Worm (Caenorhabditis elegans) whole organism, L4 larva: ENCODE measurements around the gene mec-12.

Experiments used
- D1046.2 ChIP-seq: fragments of 200-800 bp; sonication (Bioruptor generic); IDR thresholded peaks from 2 replicates; pipeline ENCODE4 v1.3.6; 2022; ENCODE audit warnings: missing genetic modification characterization, missing compliant biosample characterization
- F37D6.2 ChIP-seq: sonication (generic microtip); optimal IDR thresholded peaks from 2 replicates; lab custom pipeline; 2016; ENCODE audit warnings: mild to moderate bottlenecking, missing genetic modification characterization, missing compliant biosample characterization
- R02D3.7 ChIP-seq: fragments of 150-350 bp; sonication (generic microtip); optimal IDR thresholded peaks from 3 replicates; lab custom pipeline; 2014; ENCODE audit warnings: missing biosample characterization, missing genetic modification characterization
- T20F7.1 ChIP-seq: fragments of 200-800 bp; sonication (Bioruptor generic); optimal IDR thresholded peaks from 2 replicates; lab custom pipeline; 2018; ENCODE audit warnings: mild to moderate bottlenecking, missing genetic modification characterization, missing compliant biosample characterization
- Y105C5A.15 ChIP-seq: fragments of 200-800 bp; sonication (Bioruptor generic); IDR thresholded peaks from 2 replicates; pipeline ENCODE4 v1.3.6; 2022; ENCODE audit warnings: missing genetic modification characterization, missing compliant biosample characterization
- Y48G9A.11 ChIP-seq: fragments of 200-800 bp; sonication (Bioruptor generic); IDR thresholded peaks from 2 replicates; pipeline ENCODE4 v1.3.6; 2022; ENCODE audit warnings: missing genetic modification reagents, missing genetic modification characterization, missing compliant biosample characterization
- Y5F2A.4 ChIP-seq: fragments of 200-800 bp; sonication (Bioruptor generic); optimal IDR thresholded peaks from 2 replicates; lab custom pipeline; 2018; ENCODE audit warnings: mild to moderate bottlenecking, missing genetic modification characterization, missing compliant biosample characterization
- ZK337.2 ChIP-seq: fragments of 200-800 bp; sonication (Bioruptor generic); IDR thresholded peaks from 2 replicates; pipeline ENCODE4 v1.3.6; 2022; ENCODE audit warnings: missing genetic modification reagents, missing genetic modification characterization, missing compliant biosample characterization
- aha-1 ChIP-seq: fragments of 150-350 bp; peaks from one replicate; lab custom pipeline; 2014; ENCODE audit warnings: missing biosample characterization, missing genetic modification characterization
- ceh-20 ChIP-seq: fragments of 200-800 bp; sonication (Bioruptor generic); IDR thresholded peaks from 2 replicates; pipeline ENCODE4 v1.3.6; 2022; ENCODE audit warnings: missing genetic modification reagents, missing genetic modification characterization, missing compliant biosample characterization
- ceh-32 ChIP-seq: sonication (generic microtip); optimal IDR thresholded peaks from 2 replicates; lab custom pipeline; 2016; ENCODE audit warnings: mild to moderate bottlenecking, missing genetic modification characterization, missing compliant biosample characterization; ENCODE audit not compliant: poor library complexity
- ceh-44 ChIP-seq: fragments of 200-800 bp; sonication (Bioruptor generic); IDR thresholded peaks from 2 replicates; pipeline ENCODE4 v1.3.6; 2022; ENCODE audit warnings: missing genetic modification reagents, missing genetic modification characterization, missing compliant biosample characterization
- ceh-82 ChIP-seq: sonication (generic microtip); optimal IDR thresholded peaks from 2 replicates; lab custom pipeline; 2017; ENCODE audit warnings: missing biosample characterization, missing genetic modification characterization
- cey-2 ChIP-seq: sonication (generic microtip); optimal IDR thresholded peaks from 3 replicates; lab custom pipeline; 2017; ENCODE audit warnings: missing genetic modification characterization, mild to moderate bottlenecking, missing compliant biosample characterization, antibody characterized with exemption, borderline replicate concordance; ENCODE audit not compliant: insufficient read depth
- daf-12 ChIP-seq: fragments of 150-350 bp; optimal IDR thresholded peaks from 2 replicates; lab custom pipeline; 2014; ENCODE audit warnings: missing biosample characterization, missing genetic modification reagents, missing genetic modification characterization
- daf-16 ChIP-seq, 3 experiments: sonication (generic microtip); optimal IDR thresholded peaks; 2 replicates each; lab custom pipeline; 2016 to 2017; ENCODE audit warnings: missing genetic modification characterization in 3 of 3, missing genetic modification reagents in 3 of 3, mild to moderate bottlenecking in 2 of 3, missing compliant biosample characterization in 2 of 3, missing biosample characterization in 1 of 3, moderate library complexity in 1 of 3
- daf-19 ChIP-seq: fragments of 200-800 bp; sonication (Bioruptor generic); conservative IDR thresholded peaks from 2 replicates; pipeline ENCODE4 v1.3.6; 2022; ENCODE audit warnings: missing genetic modification characterization, missing compliant biosample characterization
- daf-8 ChIP-seq: fragments of 200-800 bp; sonication (Bioruptor generic); IDR thresholded peaks from 2 replicates; pipeline ENCODE4 v1.3.6; 2022; ENCODE audit warnings: missing genetic modification characterization, missing compliant biosample characterization
- dmd-8 ChIP-seq: fragments of 200-800 bp; sonication (Bioruptor generic); IDR thresholded peaks from 2 replicates; pipeline ENCODE4 v1.3.6; 2022; ENCODE audit warnings: missing genetic modification characterization, missing compliant biosample characterization
- dmd-9 ChIP-seq: fragments of 200-800 bp; sonication (Bioruptor generic); IDR thresholded peaks from 2 replicates; pipeline ENCODE4 v1.3.6; 2022; ENCODE audit warnings: missing genetic modification reagents, missing genetic modification characterization, missing compliant biosample characterization
- dpl-1 ChIP-seq: fragments of 150-350 bp; optimal IDR thresholded peaks from 2 replicates; lab custom pipeline; 2014; ENCODE audit warnings: missing biosample characterization, missing genetic modification reagents, missing genetic modification characterization
- duxl-1 ChIP-seq: sonication (generic microtip); optimal IDR thresholded peaks from 2 replicates; lab custom pipeline; 2016; ENCODE audit warnings: mild to moderate bottlenecking, missing genetic modification characterization, moderate library complexity, missing compliant biosample characterization; ENCODE audit not compliant: poor library complexity
- egl-43 ChIP-seq: fragments of 200-800 bp; sonication (Bioruptor generic); IDR thresholded peaks from 2 replicates; pipeline ENCODE4 v1.3.6; 2022; ENCODE audit warnings: missing genetic modification reagents, missing genetic modification characterization, missing compliant biosample characterization
- fkh-10 ChIP-seq: fragments of 150-350 bp; optimal IDR thresholded peaks from 2 replicates; lab custom pipeline; 2014; ENCODE audit warnings: missing biosample characterization, missing genetic modification reagents, missing genetic modification characterization
- hmg-1.1 ChIP-seq: fragments of 200-800 bp; sonication (Bioruptor generic); IDR thresholded peaks from 2 replicates; pipeline ENCODE4 v1.3.6; 2022; ENCODE audit warnings: missing genetic modification reagents, missing genetic modification characterization, missing compliant biosample characterization
- lin-13 ChIP-seq: fragments of 150-350 bp; optimal IDR thresholded peaks from 2 replicates; lab custom pipeline; 2014; ENCODE audit warnings: missing biosample characterization, missing genetic modification reagents, missing genetic modification characterization
- lin-15B ChIP-seq: fragments of 150-350 bp; sonication (generic microtip); optimal IDR thresholded peaks from 3 replicates; lab custom pipeline; 2014; ENCODE audit warnings: missing biosample characterization, missing genetic modification characterization
- lin-38 ChIP-seq: fragments of 200-800 bp; sonication (Bioruptor generic); IDR thresholded peaks from 2 replicates; pipeline ENCODE4 v1.3.6; 2022; ENCODE audit warnings: missing genetic modification reagents, missing genetic modification characterization, missing compliant biosample characterization
- lsy-2 ChIP-seq, 2 experiments: fragments of 150-350 bp in 1 of 2; sonication (generic microtip) in 1 of 2; optimal IDR thresholded peaks; 2 replicates each; lab custom pipeline; 2014 to 2017; ENCODE audit warnings: missing biosample characterization in 2 of 2, missing genetic modification characterization in 2 of 2
- madf-9 ChIP-seq: fragments of 200-800 bp; sonication (Bioruptor generic); conservative IDR thresholded peaks from 2 replicates; pipeline ENCODE4 v1.3.6; 2022; ENCODE audit warnings: missing genetic modification reagents, missing genetic modification characterization, missing compliant biosample characterization
- mdt-29 ChIP-seq: fragments of 200-800 bp; sonication (Bioruptor generic); IDR thresholded peaks from 2 replicates; pipeline ENCODE4 v1.3.6; 2022; ENCODE audit warnings: missing genetic modification reagents, missing genetic modification characterization, missing compliant biosample characterization
- mxl-3 ChIP-seq: fragments of 200-800 bp; sonication (Bioruptor generic); optimal IDR thresholded peaks from 2 replicates; lab custom pipeline; 2018; ENCODE audit warnings: mild to moderate bottlenecking, missing genetic modification characterization, missing compliant biosample characterization
- nhr-11 ChIP-seq: fragments of 150-350 bp; optimal IDR thresholded peaks from 2 replicates; lab custom pipeline; 2014; ENCODE audit warnings: missing biosample characterization, missing genetic modification characterization
- nhr-111 ChIP-seq: fragments of 200-800 bp; sonication (Bioruptor generic); optimal IDR thresholded peaks from 2 replicates; lab custom pipeline; 2018; ENCODE audit warnings: mild to moderate bottlenecking, missing genetic modification characterization, missing compliant biosample characterization
- nhr-25 ChIP-seq: sonication (generic microtip); optimal IDR thresholded peaks from 2 replicates; lab custom pipeline; 2017; ENCODE audit warnings: missing genetic modification characterization, mild to moderate bottlenecking, missing compliant biosample characterization, antibody characterized with exemption, moderate library complexity, borderline replicate concordance; ENCODE audit not compliant: insufficient read depth
- nhr-28 ChIP-seq: fragments of 150-350 bp; optimal IDR thresholded peaks from 2 replicates; lab custom pipeline; 2014; ENCODE audit warnings: missing biosample characterization, missing genetic modification characterization
- nhr-48 ChIP-seq: sonication (generic microtip); optimal IDR thresholded peaks from 2 replicates; lab custom pipeline; 2016; ENCODE audit warnings: mild to moderate bottlenecking, missing genetic modification characterization, missing compliant biosample characterization
- nhr-6 ChIP-seq: fragments of 150-350 bp; optimal IDR thresholded peaks from 2 replicates; lab custom pipeline; 2014; ENCODE audit warnings: missing biosample characterization, missing genetic modification characterization
- nhr-77 ChIP-seq: fragments of 150-350 bp; optimal IDR thresholded peaks from 2 replicates; lab custom pipeline; 2014; ENCODE audit warnings: missing biosample characterization, missing genetic modification characterization
- pha-4 ChIP-seq, 2 experiments: fragments of 150-350 bp in 1 of 2; fragments of 200-800 bp in 1 of 2; sonication (Bioruptor generic) in 1 of 2; IDR thresholded peaks in 1 of 2; optimal IDR thresholded peaks in 1 of 2; 2 replicates each; pipeline versions ENCODE4 v1.3.6 to Lab custom; 2014 to 2022; ENCODE audit warnings: missing genetic modification characterization in 2 of 2, missing genetic modification reagents in 2 of 2, missing biosample characterization in 1 of 2, missing compliant biosample characterization in 1 of 2
- set-16 ChIP-seq: fragments of 200-800 bp; sonication (Bioruptor generic); IDR thresholded peaks from 2 replicates; pipeline ENCODE4 v1.3.6; 2022; ENCODE audit warnings: missing genetic modification reagents, missing genetic modification characterization, missing compliant biosample characterization
- skn-1 ChIP-seq: fragments of 150-350 bp; optimal IDR thresholded peaks from 2 replicates; lab custom pipeline; 2014; ENCODE audit warnings: missing biosample characterization, missing genetic modification characterization
- spr-1 ChIP-seq: sonication (generic microtip); optimal IDR thresholded peaks from 2 replicates; lab custom pipeline; 2016; ENCODE audit warnings: mild to moderate bottlenecking, missing genetic modification characterization, missing compliant biosample characterization
- tra-1 ChIP-seq: fragments of 200-800 bp; sonication (Bioruptor generic); IDR thresholded peaks from 2 replicates; pipeline ENCODE4 v1.3.6; 2022; ENCODE audit warnings: missing genetic modification reagents, missing genetic modification characterization, missing compliant biosample characterization
- zfp-3 ChIP-seq: fragments of 200-800 bp; sonication (Bioruptor generic); conservative IDR thresholded peaks from 2 replicates; pipeline ENCODE4 v1.3.6; 2022; ENCODE audit warnings: missing genetic modification reagents, missing genetic modification characterization, missing compliant biosample characterization

The mec-12 gene

DNA sequence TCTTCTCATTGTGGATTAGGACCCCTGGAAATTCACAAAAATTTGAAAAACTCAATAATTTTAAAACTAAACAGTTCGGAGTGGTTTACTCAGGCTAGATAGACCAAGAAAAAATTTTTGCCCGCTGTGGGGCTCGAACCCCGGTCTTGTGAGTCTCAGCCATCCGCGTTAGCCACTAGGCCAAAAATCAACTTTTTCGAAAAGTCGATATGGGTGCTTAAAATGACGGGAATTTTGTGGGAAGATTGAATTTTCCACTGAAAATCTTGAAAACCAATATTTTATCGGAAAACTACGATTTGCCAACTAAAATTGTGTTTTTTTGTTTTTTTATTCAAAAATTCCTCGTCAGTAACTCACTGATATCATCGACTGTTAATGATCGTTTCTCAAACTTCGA lies 31.5 kb downstream of the mec-12 start:
- TF ChIP-seq Y48G9A.11 (GFP tag; lab: Robert Waterston, UW) (0 out of 2 replicates have a peak, but pooled peaks have one; percentile 44), lin-38 (GFP tag; lab: Robert Waterston, UW) (peak; percentile 47; the same call in 1 of the 2 replicates), nhr-25 (no peak), dmd-8 (0 out of 2 replicates have a peak, but pooled peaks have one; percentile 23), aha-1 (tag; lab: Kevin White, UChicago) (no peak), nhr-6 (tag; lab: Kevin White, UChicago) (no peak), dmd-9 (GFP tag; lab: Robert Waterston, UW) (no peak), ceh-82 (tag; lab: Kevin White, UChicago) (no peak), pha-4 (GFP tag; IDR thresholded peaks at IDR 0.05; lab: Robert Waterston, UW) (peak; percentile 24; the same call in 1 of the 2 replicates), pha-4 (tag; optimal IDR thresholded peaks at IDR 0.05; lab: Kevin White, UChicago) (no peak), nhr-77 (no peak), egl-43 (GFP tag; lab: Robert Waterston, UW) (peak; percentile 37; the same call in 1 of the 2 replicates), madf-9 (no peak)

ce11 chrIII:3106301-3106700 lies 32.7 kb downstream of the mec-12 start:
- TF ChIP-seq Y48G9A.11 (GFP tag; lab: Robert Waterston, UW), result no peak
- TF ChIP-seq ceh-32 (tag; lab: Kevin White, UChicago), result no peak
- TF ChIP-seq nhr-28 (tag; lab: Kevin White, UChicago), result no peak
- TF ChIP-seq T20F7.1 (GFP tag; lab: Kevin White, UChicago), result no peak
- no peak for TF ChIP-seq set-16 (GFP tag; lab: Robert Waterston, UW)
- no peak for TF ChIP-seq mdt-29 (GFP tag; lab: Robert Waterston, UW)
- no peak for TF ChIP-seq ZK337.2 (GFP tag; lab: Robert Waterston, UW)
- no peak for TF ChIP-seq nhr-11 (tag; lab: Kevin White, UChicago)
- no peak for TF ChIP-seq daf-12 (tag; lab: Kevin White, UChicago)
- no peak for TF ChIP-seq lsy-2 (tag; optimal IDR thresholded peaks at IDR 0.05; lab: Kevin White, UChicago)
- TF ChIP-seq ceh-44 (GFP tag; lab: Robert Waterston, UW), result no peak
- TF ChIP-seq tra-1 (GFP tag; lab: Robert Waterston, UW), result no peak
- no peak for TF ChIP-seq hmg-1.1
- no peak for TF ChIP-seq madf-9
- no peak for TF ChIP-seq lin-15B
- TF ChIP-seq daf-19 (GFP tag; lab: Robert Waterston, UW), result no peak
- TF ChIP-seq zfp-3 (GFP tag; lab: Robert Waterston, UW), result no peak

ce11 chrIII:3105212-3105611 lies 33.8 kb downstream of the mec-12 start:
- no peak for TF ChIP-seq daf-8
- TF ChIP-seq dpl-1, result no peak
- no peak for TF ChIP-seq ceh-20 (GFP tag; lab: Robert Waterston, UW)

DNA sequence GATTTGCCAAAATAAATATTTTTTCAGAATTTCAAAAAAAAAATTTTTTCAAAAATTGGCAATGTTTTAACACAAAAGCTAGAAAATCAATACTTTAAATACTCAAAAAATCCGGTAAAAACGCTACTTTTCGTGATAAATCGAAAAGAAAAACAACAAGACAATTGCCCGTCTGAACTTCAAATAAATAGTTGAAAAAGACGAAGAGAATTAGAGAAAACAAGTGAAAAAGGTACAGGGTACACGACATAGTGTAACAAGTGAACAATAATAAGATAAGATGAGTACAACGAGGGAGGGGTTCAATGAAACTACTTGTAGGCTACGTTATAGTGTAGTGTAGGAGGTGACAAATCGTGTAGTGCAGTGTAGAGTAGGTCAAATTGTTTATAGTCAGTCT lies 34.5 kb downstream of the mec-12 start:
- TF ChIP-seq lsy-2 (tag; optimal IDR thresholded peaks at IDR 0.05; lab: Kevin White, UChicago) (peak in 1 of 2 experiments; percentile 3), nhr-111 (GFP tag; lab: Kevin White, UChicago) (no peak), egl-43 (GFP tag; lab: Robert Waterston, UW) (no peak), mxl-3 (GFP tag; lab: Kevin White, UChicago) (no peak), nhr-77 (peak; percentile 14), F37D6.2 (tag; lab: Kevin White, UChicago) (no peak), lin-13 (GFP tag; lab: Kevin White, UChicago) (peak; percentile 23), skn-1 (tag; lab: Kevin White, UChicago) (no peak), Y105C5A.15 (GFP tag; lab: Robert Waterston, UW) (no peak), spr-1 (tag; lab: Kevin White, UChicago) (no peak), Y5F2A.4 (no peak), nhr-6 (tag; lab: Kevin White, UChicago) (no peak), nhr-48 (tag; lab: Kevin White, UChicago) (peak; percentile 48), lin-15B (no peak), fkh-10 (GFP tag; lab: Kevin White, UChicago) (no peak), R02D3.7 (tag; lab: Kevin White, UChicago) (no peak), cey-2 (tag; lab: Kevin White, UChicago) (peak; percentile 50), nhr-28 (tag; lab: Kevin White, UChicago) (peak; percentile 92), daf-16 (GFP tag; optimal IDR thresholded peaks at IDR 0.05; lab: Kevin White, UChicago) (no peak), daf-16 (tag; optimal IDR thresholded peaks at IDR 0.05; lab: Kevin White, UChicago) (peak; percentile 57), D1046.2 (GFP tag; lab: Robert Waterston, UW) (no peak), madf-9 (no peak), duxl-1 (no peak)
